Fruit fly (Drosophila melanogaster) whole organism, embryonic: ENCODE data around the gene dls.

Experiments
- ATbp ChIP-seq: fragments of 200-800 bp; sonication (Bioruptor generic); optimal IDR thresholded peaks from 2 replicates; lab custom pipeline; 2017; ENCODE audit warnings: missing biosample characterization, mild to moderate bottlenecking, missing genetic modification characterization, missing genetic modification reagents
- Asciz ChIP-seq: fragments of 200-800 bp; sonication (Bioruptor generic); optimal IDR thresholded peaks from 2 replicates; lab custom pipeline; 2017; ENCODE audit warnings: missing biosample characterization, mild to moderate bottlenecking, missing genetic modification characterization, missing genetic modification reagents
- BtbVII ChIP-seq: fragments of 200-800 bp; sonication (Bioruptor generic); optimal IDR thresholded peaks from 3 replicates; lab custom pipeline; 2017; ENCODE audit warnings: missing biosample characterization, mild to moderate bottlenecking, missing genetic modification characterization
- CG10267 ChIP-seq: fragments of 200-800 bp; sonication (Bioruptor generic); optimal IDR thresholded peaks from 2 replicates; lab custom pipeline; 2018; ENCODE audit warnings: missing biosample characterization, mild to moderate bottlenecking, missing genetic modification characterization, moderate library complexity
- CG11085 ChIP-seq: fragments of 200-800 bp; sonication (Bioruptor generic); IDR thresholded peaks from 2 replicates; pipeline ENCODE4 v1.3.6; 2022; ENCODE audit warnings: missing biosample characterization, missing genetic modification characterization
- CG12071 ChIP-seq: fragments of 200-800 bp; sonication (Bioruptor generic); optimal IDR thresholded peaks from 3 replicates; lab custom pipeline; 2018; ENCODE audit warnings: missing biosample characterization, mild to moderate bottlenecking, missing genetic modification characterization
- CG13424 ChIP-seq: fragments of 200-800 bp; sonication (Bioruptor generic); optimal IDR thresholded peaks from 2 replicates; lab custom pipeline; 2019; ENCODE audit warnings: missing biosample characterization, mild to moderate bottlenecking, missing genetic modification characterization, moderate library complexity
- CG13624 ChIP-seq: fragments of 200-800 bp; sonication (Bioruptor generic); optimal IDR thresholded peaks from 2 replicates; lab custom pipeline; 2016; ENCODE audit warnings: missing biosample characterization, missing genetic modification characterization
- CG15269 ChIP-seq: fragments of 200-800 bp; sonication (Bioruptor generic); optimal IDR thresholded peaks from 2 replicates; lab custom pipeline; 2018; ENCODE audit warnings: missing biosample characterization, mild to moderate bottlenecking, missing genetic modification characterization, moderate library complexity
- CG1647 ChIP-seq: fragments of 200-800 bp; sonication (Bioruptor generic); optimal IDR thresholded peaks from 3 replicates; lab custom pipeline; 2016; ENCODE audit warnings: missing biosample characterization, missing genetic modification characterization
- CG34376 ChIP-seq: fragments of 200-800 bp; sonication (Bioruptor generic); optimal IDR thresholded peaks from 2 replicates; lab custom pipeline; 2018; ENCODE audit warnings: missing biosample characterization, mild to moderate bottlenecking, missing genetic modification characterization
- CG3838 ChIP-seq: fragments of 200-800 bp; sonication (Bioruptor generic); optimal IDR thresholded peaks from 3 replicates; lab custom pipeline; 2016; ENCODE audit warnings: missing biosample characterization, missing genetic modification characterization
- CG4707 ChIP-seq: fragments of 200-800 bp; sonication (Bioruptor generic); optimal IDR thresholded peaks from 2 replicates; lab custom pipeline; 2018; ENCODE audit warnings: missing biosample characterization, mild to moderate bottlenecking, missing genetic modification characterization, moderate library complexity
- CG5953 ChIP-seq: fragments of 200-800 bp; sonication (Bioruptor generic); IDR thresholded peaks from 2 replicates; pipeline ENCODE4 v1.3.6; 2022; ENCODE audit warnings: missing biosample characterization, missing genetic modification characterization
- CG8089 ChIP-seq: fragments of 200-800 bp; sonication (Bioruptor generic); optimal IDR thresholded peaks from 3 replicates; lab custom pipeline; 2016; ENCODE audit warnings: missing biosample characterization, missing genetic modification characterization
- CG8290 ChIP-seq, 3 experiments: fragments of 200-800 bp; sonication (Bioruptor generic); optimal IDR thresholded peaks; 2 replicates each; lab custom pipeline; 2016 to 2019; ENCODE audit warnings: missing biosample characterization in 3 of 3, missing genetic modification characterization in 3 of 3, mild to moderate bottlenecking in 2 of 3, moderate library complexity in 1 of 3
- CG8388 ChIP-seq: fragments of 200-800 bp; sonication (Bioruptor generic); optimal IDR thresholded peaks from 2 replicates; lab custom pipeline; 2019; ENCODE audit warnings: missing biosample characterization, mild to moderate bottlenecking, missing genetic modification characterization, moderate library complexity
- CG9609 ChIP-seq: fragments of 200-800 bp; sonication (Bioruptor generic); optimal IDR thresholded peaks from 3 replicates; lab custom pipeline; 2016; ENCODE audit warnings: missing biosample characterization, missing genetic modification characterization
- Chrac-16 ChIP-seq: fragments of 200-800 bp; sonication (Bioruptor generic); optimal IDR thresholded peaks from 3 replicates; lab custom pipeline; 2016; ENCODE audit warnings: missing biosample characterization, missing genetic modification characterization
- GATAe ChIP-seq: fragments of 200-800 bp; sonication (Bioruptor generic); conservative IDR thresholded peaks from 2 replicates; pipeline ENCODE4 v1.3.6; 2022; ENCODE audit warnings: missing biosample characterization, missing genetic modification characterization
- HLH3B ChIP-seq: fragments of 200-800 bp; sonication (Bioruptor generic); IDR thresholded peaks from 2 replicates; pipeline ENCODE4 v1.3.6; 2022; ENCODE audit warnings: missing biosample characterization, missing genetic modification characterization
- HmgD ChIP-seq: fragments of 200-800 bp; sonication (Bioruptor generic); optimal IDR thresholded peaks from 3 replicates; lab custom pipeline; 2016; ENCODE audit warnings: missing biosample characterization, missing genetic modification characterization
- Lpt ChIP-seq: fragments of >200 bp; optimal IDR thresholded peaks from 2 replicates; lab custom pipeline; 2018; ENCODE audit warnings: missing biosample characterization, missing genetic modification characterization
- MTF-1 ChIP-seq: fragments of 200-800 bp; sonication (Bioruptor generic); optimal IDR thresholded peaks from 2 replicates; lab custom pipeline; 2018; ENCODE audit warnings: missing biosample characterization, mild to moderate bottlenecking, missing genetic modification characterization, borderline replicate concordance
- NK7.1 ChIP-seq: fragments of 200-800 bp; sonication (Bioruptor generic); optimal IDR thresholded peaks from 3 replicates; lab custom pipeline; 2016; ENCODE audit warnings: missing biosample characterization, missing genetic modification characterization
- PHDP ChIP-seq: fragments of 200-800 bp; sonication (Bioruptor generic); optimal IDR thresholded peaks from 3 replicates; lab custom pipeline; 2018; ENCODE audit warnings: missing biosample characterization, mild to moderate bottlenecking, missing genetic modification characterization, moderate library complexity
- Pdp1 ChIP-seq, 2 experiments: fragments of 200-800 bp; sonication (Bioruptor generic); optimal IDR thresholded peaks; 3 replicates each; lab custom pipeline; 2016; ENCODE audit warnings: missing biosample characterization in 2 of 2, missing genetic modification characterization in 2 of 2, mild to moderate bottlenecking in 1 of 2, moderate library complexity in 1 of 2
- Ravus ChIP-seq: fragments of 200-800 bp; sonication (Bioruptor generic); IDR thresholded peaks from 2 replicates; pipeline ENCODE4 v1.3.6; 2022; ENCODE audit warnings: missing biosample characterization, missing genetic modification characterization
- Scr ChIP-seq: fragments of 200-800 bp; sonication (Bioruptor generic); IDR thresholded peaks from 2 replicates; pipeline ENCODE4 v1.3.6; 2022; ENCODE audit warnings: missing biosample characterization, missing genetic modification characterization; ENCODE audit not compliant: partially characterized antibody
- Spps ChIP-seq: fragments of 200-800 bp; sonication (Bioruptor generic); optimal IDR thresholded peaks from 2 replicates; lab custom pipeline; 2018; ENCODE audit warnings: missing biosample characterization, mild to moderate bottlenecking, missing genetic modification characterization
- Tbp ChIP-seq: fragments of >200 bp; optimal IDR thresholded peaks from 2 replicates; lab custom pipeline; 2018; ENCODE audit warnings: missing biosample characterization, missing genetic modification characterization
- Xbp1 ChIP-seq: fragments of 200-800 bp; sonication (Bioruptor generic); optimal IDR thresholded peaks from 3 replicates; lab custom pipeline; 2016; ENCODE audit warnings: missing biosample characterization, mild to moderate bottlenecking, missing genetic modification characterization
- Xrp1 ChIP-seq: fragments of 200-800 bp; sonication (Bioruptor generic); IDR thresholded peaks from 2 replicates; pipeline ENCODE4 v1.3.6; 2022; ENCODE audit warnings: missing biosample characterization, missing genetic modification characterization
- al ChIP-seq: fragments of 200-800 bp; sonication (Bioruptor generic); IDR thresholded peaks from 2 replicates; pipeline ENCODE4 v1.3.6; 2022; ENCODE audit warnings: missing biosample characterization, missing genetic modification characterization
- disco-r ChIP-seq: fragments of 200-800 bp; sonication (Bioruptor generic); optimal IDR thresholded peaks from 2 replicates; lab custom pipeline; 2016; ENCODE audit warnings: missing biosample characterization, missing genetic modification characterization
- en ChIP-seq: fragments of 200-800 bp; sonication (Bioruptor generic); optimal IDR thresholded peaks from 2 replicates; lab custom pipeline; 2016; ENCODE audit warnings: missing biosample characterization, missing genetic modification characterization
- ftz-f1 ChIP-seq: fragments of 200-800 bp; sonication (Bioruptor generic); optimal IDR thresholded peaks from 2 replicates; lab custom pipeline; 2016; ENCODE audit warnings: missing biosample characterization, missing genetic modification characterization
- fu2 ChIP-seq: fragments of 200-800 bp; sonication (Bioruptor generic); optimal IDR thresholded peaks from 2 replicates; lab custom pipeline; 2016; ENCODE audit warnings: missing biosample characterization, missing genetic modification characterization
- grau ChIP-seq: fragments of 200-800 bp; optimal IDR thresholded peaks from 3 replicates; lab custom pipeline; 2019; ENCODE audit warnings: missing biosample characterization, mild to moderate bottlenecking, missing genetic modification characterization, moderate library complexity
- inv ChIP-seq: fragments of 200-800 bp; sonication (Bioruptor generic); IDR thresholded peaks from 2 replicates; pipeline ENCODE4 v1.3.6; 2022; ENCODE audit warnings: missing biosample characterization, missing genetic modification characterization; ENCODE audit not compliant: partially characterized antibody
- lab ChIP-seq: fragments of 200-800 bp; sonication (Bioruptor generic); optimal IDR thresholded peaks from 3 replicates; lab custom pipeline; 2017; ENCODE audit warnings: missing biosample characterization, missing genetic modification characterization, mild to moderate bottlenecking, moderate library complexity, missing genetic modification reagents
- lilli ChIP-seq: fragments of 200-800 bp; sonication (Bioruptor generic); optimal IDR thresholded peaks from 3 replicates; lab custom pipeline; 2016; ENCODE audit warnings: missing biosample characterization, missing genetic modification characterization
- lmd ChIP-seq: fragments of 200-800 bp; sonication (Bioruptor generic); IDR thresholded peaks from 2 replicates; pipeline ENCODE4 v1.3.6; 2022; ENCODE audit warnings: missing biosample characterization, missing genetic modification characterization
- psq ChIP-seq: fragments of 200-800 bp; sonication (Bioruptor generic); optimal IDR thresholded peaks from 2 replicates; lab custom pipeline; 2017; ENCODE audit warnings: missing biosample characterization, missing genetic modification characterization
- row ChIP-seq: fragments of 200-800 bp; sonication (Bioruptor generic); IDR thresholded peaks from 3 replicates; pipeline ENCODE4 v1.3.6; 2022; ENCODE audit warnings: missing biosample characterization, missing genetic modification characterization
- scrt ChIP-seq: fragments of 200-800 bp; sonication (Bioruptor generic); optimal IDR thresholded peaks from 2 replicates; lab custom pipeline; 2018; ENCODE audit warnings: missing biosample characterization, mild to moderate bottlenecking, missing genetic modification characterization, moderate library complexity
- sqz ChIP-seq: fragments of 200-800 bp; sonication (Bioruptor generic); optimal IDR thresholded peaks from 3 replicates; lab custom pipeline; 2018; ENCODE audit warnings: missing biosample characterization, mild to moderate bottlenecking, missing genetic modification characterization
- wek ChIP-seq: fragments of 200-800 bp; sonication (Bioruptor generic); optimal IDR thresholded peaks from 3 replicates; lab custom pipeline; 2018; ENCODE audit warnings: missing biosample characterization, mild to moderate bottlenecking, missing genetic modification characterization, moderate library complexity

The dls gene

dm6 chr3L:16157251-16158190, 43.6 kb upstream of the dls start (continued):
- TF ChIP-seq Lpt (GFP tag; lab: Kevin White, UChicago): no peak
- no peak for TF ChIP-seq CG3838 (GFP tag; lab: Kevin White, UChicago)
- no peak for TF ChIP-seq CG34376 (GFP tag; lab: Kevin White, UChicago)
- TF ChIP-seq Spps (tag; lab: Kevin White, UChicago): no peak
- TF ChIP-seq lmd (GFP tag; lab: Robert Waterston, UW): peak; percentile 50
- no peak for TF ChIP-seq HmgD (GFP tag; lab: Kevin White, UChicago)
- peak; percentile 52 for TF ChIP-seq CG8388 (GFP tag; lab: Kevin White, UChicago)
- peak; percentile 56 for TF ChIP-seq CG13624
- peak; percentile 10 for TF ChIP-seq CG8290 (GFP tag; optimal IDR thresholded peaks at IDR 0.05; lab: Kevin White, UChicago)
- no peak for TF ChIP-seq CG8290 (tag; optimal IDR thresholded peaks at IDR 0.05; lab: Kevin White, UChicago)
- peak; percentile 63 for TF ChIP-seq grau
- peak; percentile 43 for TF ChIP-seq disco-r (GFP tag; lab: Kevin White, UChicago)
- peak; percentile 38; the same call in 1 of the 2 replicates for TF ChIP-seq Xrp1
- no peak for TF ChIP-seq al (GFP tag; lab: Robert Waterston, UW)
- TF ChIP-seq Scr (GFP tag; lab: Robert Waterston, UW): no peak
- TF ChIP-seq MTF-1 (GFP tag; lab: Kevin White, UChicago): no peak
- peak; percentile 66 for TF ChIP-seq row (GFP tag; lab: Robert Waterston, UW)
- no peak for TF ChIP-seq wek (GFP tag; lab: Kevin White, UChicago)
- TF ChIP-seq CG13424 (tag; lab: Kevin White, UChicago): peak; percentile 65
- peak; percentile 2 for TF ChIP-seq NK7.1
- peak; percentile 10 for TF ChIP-seq CG8089 (GFP tag; lab: Kevin White, UChicago)
- peak; percentile 47 for TF ChIP-seq BtbVII (GFP tag; lab: Kevin White, UChicago)
- no peak for TF ChIP-seq GATAe
- no peak for TF ChIP-seq CG5953
- TF ChIP-seq CG15269: peak; percentile 61
- no peak for TF ChIP-seq Ravus (GFP tag; lab: Robert Waterston, UW)
- TF ChIP-seq CG10267 (tag; lab: Kevin White, UChicago): peak; percentile 43
- TF ChIP-seq psq (GFP tag; lab: Kevin White, UChicago): no peak
- no peak for TF ChIP-seq CG4707 (GFP tag; lab: Kevin White, UChicago)
- peak; percentile 1 for TF ChIP-seq fu2
- no peak for TF ChIP-seq CG11085 (GFP tag; lab: Robert Waterston, UW)
- peak; percentile 55 for TF ChIP-seq PHDP
- TF ChIP-seq CG1647: peak; percentile 10
- TF ChIP-seq Pdp1 (GFP tag; optimal IDR thresholded peaks at IDR 0.05; lab: Kevin White, UChicago): peak; percentile 57 to 74
- peak; percentile 43 for TF ChIP-seq en (GFP tag; lab: Kevin White, UChicago)
- peak; percentile 39 for TF ChIP-seq CG9609 (GFP tag; lab: Kevin White, UChicago)
- peak; percentile 64 for TF ChIP-seq lilli (GFP tag; lab: Kevin White, UChicago)
- no peak for TF ChIP-seq ftz-f1 (GFP tag; lab: Kevin White, UChicago)
- peak; percentile 51 for TF ChIP-seq Chrac-16 (GFP tag; lab: Kevin White, UChicago)
- peak; percentile 47 for TF ChIP-seq Asciz (GFP tag; lab: Kevin White, UChicago)
- no peak for TF ChIP-seq Tbp (GFP tag; lab: Kevin White, UChicago)
- TF ChIP-seq sqz (GFP tag; lab: Kevin White, UChicago): peak; percentile 17
- peak; percentile 56 for TF ChIP-seq lab (GFP tag; lab: Kevin White, UChicago)
- TF ChIP-seq Xbp1: peak; percentile 60
- TF ChIP-seq HLH3B (GFP tag; lab: Robert Waterston, UW): peak; percentile 41; the same call in 1 of the 2 replicates
- TF ChIP-seq ATbp (GFP tag; lab: Kevin White, UChicago): peak; percentile 63
- TF ChIP-seq CG12071 (GFP tag; lab: Kevin White, UChicago): no peak
- no peak for TF ChIP-seq inv (GFP tag; lab: Robert Waterston, UW)
- peak; percentile 35 for TF ChIP-seq scrt (GFP tag; lab: Kevin White, UChicago)
